Worm (Caenorhabditis elegans): ENCODE measurements around the gene srxa-4.

DNA sequence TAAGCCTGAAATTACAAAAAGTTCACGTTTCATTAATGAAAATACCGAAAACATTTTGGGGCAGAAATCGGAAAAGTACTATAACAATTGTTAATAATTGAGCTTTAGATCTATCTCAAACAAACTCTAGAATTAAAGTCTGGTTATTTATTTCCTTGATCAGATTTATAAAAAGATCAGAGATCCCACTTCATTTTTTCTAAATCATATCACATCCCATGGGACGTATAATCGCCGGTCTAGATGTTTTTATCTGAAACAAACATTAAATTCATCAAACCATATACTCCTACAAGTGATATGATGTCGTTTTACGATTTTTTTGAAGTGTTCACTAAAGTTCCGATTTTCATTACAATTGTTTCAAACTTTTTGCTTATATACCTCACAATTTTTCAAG, 8.6 kb upstream of the srxa-4 start, which contains the start of gene str-41:
- no peak for TF ChIP-seq mel-28 (tag; optimal IDR thresholded peaks at IDR 0.05; ENCODE audit: borderline replicate concordance)
- TF ChIP-seq madf-6 (GFP tag; IDR thresholded peaks at IDR 0.05), result no peak
- no peak for TF ChIP-seq F49E8.2 (tag; optimal IDR thresholded peaks at IDR 0.05; ENCODE audit: insufficient read depth)
- TF ChIP-seq ccch-3 (GFP tag; optimal IDR thresholded peaks at IDR 0.05), result no peak
- TF ChIP-seq nhr-90 (tag; optimal IDR thresholded peaks at IDR 0.05), result no peak
- no peak for TF ChIP-seq unc-130 (GFP tag; optimal IDR thresholded peaks at IDR 0.05)
- no peak for TF ChIP-seq hmg-20 (GFP tag; IDR thresholded peaks at IDR 0.05)
- no peak for TF ChIP-seq unc-62 (GFP tag; optimal IDR thresholded peaks at IDR 0.05)
- no peak for TF ChIP-seq snpc-4 (GFP tag; optimal IDR thresholded peaks at IDR 0.05)
- no peak for TF ChIP-seq snpc-4 (tag; optimal IDR thresholded peaks at IDR 0.05)
- TF ChIP-seq hlh-12 (tag; optimal IDR thresholded peaks at IDR 0.05), result no peak
